Worm (Caenorhabditis elegans) whole organism, midembryonic: ENCODE measurements around the gene Y10G11A.1.

ENCODE experiments used
- flt-1 ChIP-seq: fragments of 200-800 bp; sonication (Bioruptor generic); IDR thresholded peaks from 2 replicates; pipeline ENCODE4 v1.3.6; 2022; ENCODE audit warnings: missing genetic modification characterization, missing compliant biosample characterization
- med-1 ChIP-seq: sonication (generic microtip); optimal IDR thresholded peaks from 2 replicates; lab custom pipeline; 2017; ENCODE audit warnings: missing genetic modification characterization, mild to moderate bottlenecking, missing compliant biosample characterization, antibody characterized with exemption, missing genetic modification reagents; ENCODE audit not compliant: insufficient read depth
- tab-1 ChIP-seq: fragments of 200-800 bp; sonication (Bioruptor generic); IDR thresholded peaks from 2 replicates; pipeline ENCODE4 v1.3.6; 2022; ENCODE audit warnings: missing genetic modification characterization, missing compliant biosample characterization
- ztf-29 ChIP-seq: fragments of 200-800 bp; sonication (Bioruptor generic); IDR thresholded peaks from 2 replicates; pipeline ENCODE4 v1.3.6; 2022; ENCODE audit warnings: missing genetic modification reagents, missing genetic modification characterization, missing compliant biosample characterization

ce11 chrIV:16410078-16410636, 14.3 kb upstream of the Y10G11A.1 start:
- no peak for TF ChIP-seq tab-1 (GFP tag; lab: Robert Waterston, UW)
- no peak for TF ChIP-seq med-1 (GFP tag; lab: Kevin White, UChicago)
- peak; percentile 33; the same call in 1 of the 2 replicates for TF ChIP-seq flt-1
- no peak for TF ChIP-seq ztf-29 (GFP tag; lab: Robert Waterston, UW)
